Worm (Caenorhabditis elegans) whole organism, L4 larva: Measurements from ENCODE around the gene rin-1.

Experiments
- D1046.2 ChIP-seq: fragments of 200-800 bp; sonication (Bioruptor generic); IDR thresholded peaks from 2 replicates; pipeline ENCODE4 v1.3.6; 2022; ENCODE audit warnings: missing genetic modification characterization, missing compliant biosample characterization
- F37D6.2 ChIP-seq: sonication (generic microtip); optimal IDR thresholded peaks from 2 replicates; lab custom pipeline; 2016; ENCODE audit warnings: mild to moderate bottlenecking, missing genetic modification characterization, missing compliant biosample characterization
- F44E2.7 ChIP-seq: fragments of 200-800 bp; sonication (Bioruptor generic); IDR thresholded peaks from 2 replicates; pipeline ENCODE4 v2.1.2; 2022; ENCODE audit warnings: missing genetic modification characterization, missing compliant biosample characterization
- R02D3.7 ChIP-seq: fragments of 150-350 bp; sonication (generic microtip); optimal IDR thresholded peaks from 3 replicates; lab custom pipeline; 2014; ENCODE audit warnings: missing biosample characterization, missing genetic modification characterization
- Y105C5A.15 ChIP-seq: fragments of 200-800 bp; sonication (Bioruptor generic); IDR thresholded peaks from 2 replicates; pipeline ENCODE4 v1.3.6; 2022; ENCODE audit warnings: missing genetic modification characterization, missing compliant biosample characterization
- ZK546.5 ChIP-seq, 2 experiments: sonication (generic microtip); optimal IDR thresholded peaks; 2 replicates each; lab custom pipeline; 2017; ENCODE audit warnings: missing biosample characterization in 2 of 2, missing genetic modification characterization in 2 of 2
- aha-1 ChIP-seq: fragments of 150-350 bp; peaks from one replicate; lab custom pipeline; 2014; ENCODE audit warnings: missing biosample characterization, missing genetic modification characterization
- ceh-62 ChIP-seq: sonication (generic microtip); optimal IDR thresholded peaks from 2 replicates; lab custom pipeline; 2017; ENCODE audit warnings: missing biosample characterization, missing genetic modification characterization
- ces-1 ChIP-seq: fragments of 150-350 bp; sonication (generic microtip); optimal IDR thresholded peaks from 4 replicates; lab custom pipeline; 2014; ENCODE audit warnings: missing biosample characterization, missing genetic modification reagents, missing genetic modification characterization
- daf-16 ChIP-seq, 3 experiments: sonication (generic microtip); optimal IDR thresholded peaks; 2 replicates each; lab custom pipeline; 2016 to 2017; ENCODE audit warnings: missing genetic modification characterization in 3 of 3, missing genetic modification reagents in 3 of 3, mild to moderate bottlenecking in 2 of 3, missing compliant biosample characterization in 2 of 3, missing biosample characterization in 1 of 3, moderate library complexity in 1 of 3
- daf-19 ChIP-seq: fragments of 200-800 bp; sonication (Bioruptor generic); conservative IDR thresholded peaks from 2 replicates; pipeline ENCODE4 v1.3.6; 2022; ENCODE audit warnings: missing genetic modification characterization, missing compliant biosample characterization
- egl-27 ChIP-seq: sonication (generic microtip); optimal IDR thresholded peaks from 3 replicates; lab custom pipeline; 2017; ENCODE audit warnings: missing biosample characterization, missing genetic modification reagents, missing genetic modification characterization
- egl-43 ChIP-seq: fragments of 200-800 bp; sonication (Bioruptor generic); IDR thresholded peaks from 2 replicates; pipeline ENCODE4 v1.3.6; 2022; ENCODE audit warnings: missing genetic modification reagents, missing genetic modification characterization, missing compliant biosample characterization
- hlh-11 ChIP-seq: fragments of 200-800 bp; sonication (Bioruptor generic); optimal IDR thresholded peaks from 2 replicates; lab custom pipeline; 2018; ENCODE audit warnings: mild to moderate bottlenecking, missing genetic modification characterization, missing compliant biosample characterization
- hlh-30 ChIP-seq: sonication (generic microtip); optimal IDR thresholded peaks from 2 replicates; lab custom pipeline; 2017; ENCODE audit warnings: antibody characterized with exemption, mild to moderate bottlenecking, missing genetic modification characterization, missing compliant biosample characterization; ENCODE audit not compliant: insufficient read depth
- lir-3 ChIP-seq: sonication (generic microtip); optimal IDR thresholded peaks from 2 replicates; lab custom pipeline; 2016; ENCODE audit warnings: mild to moderate bottlenecking, missing genetic modification characterization, missing compliant biosample characterization
- madf-9 ChIP-seq: fragments of 200-800 bp; sonication (Bioruptor generic); conservative IDR thresholded peaks from 2 replicates; pipeline ENCODE4 v1.3.6; 2022; ENCODE audit warnings: missing genetic modification reagents, missing genetic modification characterization, missing compliant biosample characterization
- mdt-29 ChIP-seq: fragments of 200-800 bp; sonication (Bioruptor generic); IDR thresholded peaks from 2 replicates; pipeline ENCODE4 v1.3.6; 2022; ENCODE audit warnings: missing genetic modification reagents, missing genetic modification characterization, missing compliant biosample characterization
- mes-2 ChIP-seq: sonication (generic microtip); optimal IDR thresholded peaks from 2 replicates; lab custom pipeline; 2016; ENCODE audit warnings: missing genotype, mild to moderate bottlenecking, missing genetic modification characterization, missing compliant biosample characterization; ENCODE audit not compliant: poor library complexity, severe bottlenecking
- mxl-2 ChIP-seq: fragments of 200-800 bp; sonication (Bioruptor generic); conservative IDR thresholded peaks from 2 replicates; pipeline ENCODE4 v1.3.6; 2022; ENCODE audit warnings: missing genetic modification reagents, missing genetic modification characterization, missing compliant biosample characterization
- nhr-10 ChIP-seq: fragments of 150-350 bp; optimal IDR thresholded peaks from 2 replicates; lab custom pipeline; 2014; ENCODE audit warnings: missing biosample characterization, missing genetic modification characterization
- nhr-11 ChIP-seq: fragments of 150-350 bp; optimal IDR thresholded peaks from 2 replicates; lab custom pipeline; 2014; ENCODE audit warnings: missing biosample characterization, missing genetic modification characterization
- nhr-28 ChIP-seq: fragments of 150-350 bp; optimal IDR thresholded peaks from 2 replicates; lab custom pipeline; 2014; ENCODE audit warnings: missing biosample characterization, missing genetic modification characterization
- nhr-42 ChIP-seq: fragments of 200-800 bp; sonication (Bioruptor generic); IDR thresholded peaks from 2 replicates; pipeline ENCODE4 v1.3.6; 2022; ENCODE audit warnings: missing genetic modification characterization, missing compliant biosample characterization
- nhr-76 ChIP-seq: fragments of 150-350 bp; optimal IDR thresholded peaks from 2 replicates; lab custom pipeline; 2014; ENCODE audit warnings: missing biosample characterization, missing genetic modification characterization
- php-3 ChIP-seq: fragments of 200-800 bp; sonication (Bioruptor generic); IDR thresholded peaks from 2 replicates; pipeline ENCODE4 v1.3.6; 2022; ENCODE audit warnings: missing genetic modification reagents, missing genetic modification characterization, missing compliant biosample characterization
- tra-1 ChIP-seq: fragments of 200-800 bp; sonication (Bioruptor generic); IDR thresholded peaks from 2 replicates; pipeline ENCODE4 v1.3.6; 2022; ENCODE audit warnings: missing genetic modification reagents, missing genetic modification characterization, missing compliant biosample characterization
- unc-62 ChIP-seq, 3 experiments: fragments of 150-350 bp in 1 of 3; sonication (generic microtip); optimal IDR thresholded peaks in 2 of 3; peaks in 1 of 3; 1 replicate in 1 of 3; 2 replicates in 2 of 3; lab custom pipeline; 2014 to 2017; ENCODE audit warnings: missing biosample characterization in 3 of 3, missing genetic modification characterization in 3 of 3, missing genetic modification reagents in 3 of 3, missing genotype in 1 of 3
- zfp-3 ChIP-seq: fragments of 200-800 bp; sonication (Bioruptor generic); conservative IDR thresholded peaks from 2 replicates; pipeline ENCODE4 v1.3.6; 2022; ENCODE audit warnings: missing genetic modification reagents, missing genetic modification characterization, missing compliant biosample characterization

rin-1 gene

ce11 chrV:14792346-14792745 lies 23.1 kb downstream of the rin-1 start:
- TF ChIP-seq unc-62 (GFP tag; optimal IDR thresholded peaks at IDR 0.05 in 1 of 2; lab: Kevin White, UChicago), result peak in 1 of 2 experiments; percentile 83
- TF ChIP-seq unc-62 (tag; optimal IDR thresholded peaks at IDR 0.05; lab: Kevin White, UChicago), result no peak
- no peak for TF ChIP-seq F44E2.7 (GFP tag; lab: Robert Waterston, UW)

DNA sequence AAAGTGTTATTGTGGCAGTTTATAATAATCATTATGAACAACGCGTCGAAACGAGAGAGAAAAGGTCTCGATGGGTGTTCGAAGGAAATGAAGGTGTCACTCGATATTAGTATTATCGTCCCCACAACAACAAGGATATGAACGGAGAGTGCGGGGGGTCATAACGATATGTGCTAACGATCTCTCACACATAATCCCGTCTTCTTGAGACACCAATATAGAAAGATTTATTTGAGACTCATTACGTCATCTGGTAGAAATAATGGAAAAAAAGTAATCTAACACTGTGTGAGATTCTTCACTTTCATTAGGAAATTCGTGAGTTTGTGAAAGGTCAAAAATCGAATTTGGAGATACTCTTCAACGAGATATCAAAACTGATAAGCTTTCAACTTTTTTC lies 23.7 kb downstream of the rin-1 start:
- TF ChIP-seq mxl-2 (no peak), hlh-30 (no peak), D1046.2 (GFP tag; lab: Robert Waterston, UW) (no peak), ceh-62 (tag; lab: Kevin White, UChicago) (no peak), nhr-10 (tag; lab: Kevin White, UChicago) (no peak), mdt-29 (GFP tag; lab: Robert Waterston, UW) (no peak), unc-62 (GFP tag; optimal IDR thresholded peaks at IDR 0.05 in 1 of 2; lab: Kevin White, UChicago) (peak in 1 of 2 experiments; percentile 76), unc-62 (tag; optimal IDR thresholded peaks at IDR 0.05; lab: Kevin White, UChicago) (no peak)

- TF ChIP-seq aha-1 (tag; lab: Kevin White, UChicago) (no peak), daf-16 (GFP tag; optimal IDR thresholded peaks at IDR 0.05; lab: Kevin White, UChicago) (no peak), daf-16 (tag; optimal IDR thresholded peaks at IDR 0.05; lab: Kevin White, UChicago) (no peak), R02D3.7 (no peak), unc-62 (GFP tag; optimal IDR thresholded peaks at IDR 0.05 in 1 of 2; lab: Kevin White, UChicago) (peak in 1 of 2 experiments; percentile 83), unc-62 (tag; optimal IDR thresholded peaks at IDR 0.05; lab: Kevin White, UChicago) (no peak), F37D6.2 (tag; lab: Kevin White, UChicago) (no peak)
- TF ChIP-seq, all 104 proteins: peak for 1
Observed at ce11 chrV:14790792-14791191, 24.6 kb downstream of the rin-1 start.

DNA sequence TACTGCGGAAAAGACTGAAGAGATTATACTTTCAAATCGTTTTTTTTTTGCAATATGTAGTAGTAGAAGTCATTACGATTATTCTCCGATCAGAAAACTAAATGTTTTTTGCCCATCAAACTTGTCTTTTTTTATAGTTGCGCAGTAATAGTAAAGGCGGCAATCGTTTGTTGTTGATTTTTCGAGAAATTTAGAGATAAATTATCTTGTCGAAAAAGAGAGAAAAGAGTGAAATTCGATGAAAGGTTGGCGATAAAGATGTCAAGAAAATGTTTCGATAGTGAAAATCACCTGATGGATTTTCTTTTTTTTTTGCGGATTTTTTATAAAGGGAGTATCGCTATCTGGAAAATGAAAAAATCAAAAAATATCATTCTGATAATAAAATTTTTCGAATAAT lies 26.9 kb downstream of the rin-1 start:
- TF ChIP-seq ZK546.5 (tag; optimal IDR thresholded peaks at IDR 0.05; lab: Kevin White, UChicago), result no peak
- peak; percentile 4 for TF ChIP-seq nhr-28 (tag; lab: Kevin White, UChicago)
- no peak for TF ChIP-seq ceh-62 (tag; lab: Kevin White, UChicago)
- TF ChIP-seq, all 104 proteins: peak for 1

DNA sequence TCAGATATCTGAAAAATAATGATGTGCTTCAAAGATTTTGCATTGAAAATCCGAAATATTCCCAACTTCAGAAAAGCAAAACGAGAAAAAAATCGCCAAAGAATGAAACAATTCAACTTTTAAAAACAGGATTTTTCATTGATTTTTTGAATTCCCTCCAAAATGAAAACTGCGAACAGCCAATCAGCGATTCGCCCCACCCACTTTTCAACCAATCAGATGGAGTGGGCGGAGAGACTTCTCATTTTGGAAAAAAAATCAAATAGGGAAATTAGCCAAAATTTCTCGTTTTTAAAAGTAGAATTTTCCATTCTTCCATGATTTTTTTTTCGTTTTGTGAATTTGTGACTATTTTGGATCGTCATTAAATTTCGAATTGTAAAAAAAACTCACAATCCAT lies 30.6 kb downstream of the rin-1 start:
- TF ChIP-seq egl-43 (GFP tag; lab: Robert Waterston, UW), result no peak
- no peak for TF ChIP-seq tra-1 (GFP tag; lab: Robert Waterston, UW)
- TF ChIP-seq lir-3, result no peak
- TF ChIP-seq aha-1 (tag; lab: Kevin White, UChicago), result peak; percentile 77
- no peak for TF ChIP-seq zfp-3 (GFP tag; lab: Robert Waterston, UW)
- no peak for TF ChIP-seq hlh-11
- TF ChIP-seq mdt-29 (GFP tag; lab: Robert Waterston, UW), result no peak
- TF ChIP-seq nhr-42 (GFP tag; lab: Robert Waterston, UW), result no peak

- TF ChIP-seq nhr-76 (tag; lab: Kevin White, UChicago) (no peak), unc-62 (GFP tag; optimal IDR thresholded peaks at IDR 0.05 in 1 of 2; lab: Kevin White, UChicago) (peak in 1 of 2 experiments; percentile 95), unc-62 (tag; optimal IDR thresholded peaks at IDR 0.05; lab: Kevin White, UChicago) (no peak)
Observed at ce11 chrV:14784160-14784774, 31.1 kb downstream of the rin-1 start, which contains the start of gene Y50E8A.12. Y50E8A.12 (minus strand) TSS chrV:14784210.

- TF ChIP-seq mes-2 (tag; lab: Kevin White, UChicago) (no peak), ces-1 (no peak), egl-27 (tag; lab: Kevin White, UChicago) (no peak), nhr-11 (tag; lab: Kevin White, UChicago) (no peak), ZK546.5 (tag; optimal IDR thresholded peaks at IDR 0.05; lab: Kevin White, UChicago) (no peak), daf-19 (GFP tag; lab: Robert Waterston, UW) (no peak), Y105C5A.15 (no peak), php-3 (no peak), madf-9 (no peak)
Observed at ce11 chrV:14781130-14781529, 34.3 kb downstream of the rin-1 start, which contains the start of gene Y50E8A.11. Y50E8A.11 (plus strand) TSS chrV:14781430.
